Fruit fly (Drosophila melanogaster) whole organism, adult: ENCODE data around the gene Ir100a.

ENCODE experiments used
- CG11617 ChIP-seq: fragments of 200-800 bp; sonication (Bioruptor generic); optimal IDR thresholded peaks from 2 replicates; lab custom pipeline; 2017; ENCODE audit warnings: mild to moderate bottlenecking, missing biosample characterization, missing genetic modification reagents, missing genetic modification characterization
- CG12768 ChIP-seq: fragments of 200-800 bp; sonication (Bioruptor generic); optimal IDR thresholded peaks from 2 replicates; lab custom pipeline; 2017; ENCODE audit warnings: missing biosample characterization, missing genetic modification characterization, mild to moderate bottlenecking, moderate library complexity, missing genetic modification reagents
- CG14711 ChIP-seq: fragments of 200-800 bp; sonication (Bioruptor generic); optimal IDR thresholded peaks from 2 replicates; lab custom pipeline; 2018; ENCODE audit warnings: missing biosample characterization, mild to moderate bottlenecking, missing genetic modification characterization, moderate library complexity
- CG1620 ChIP-seq: fragments of 200-800 bp; sonication (Bioruptor generic); optimal IDR thresholded peaks from 2 replicates; lab custom pipeline; 2016; ENCODE audit warnings: missing biosample characterization, missing genetic modification characterization
- CG33017 ChIP-seq: fragments of 200-800 bp; sonication (Bioruptor generic); optimal IDR thresholded peaks from 2 replicates; lab custom pipeline; 2018; ENCODE audit warnings: missing biosample characterization, mild to moderate bottlenecking, missing genetic modification characterization, moderate library complexity
- CG5204 ChIP-seq: fragments of 200-800 bp; sonication (Bioruptor generic); optimal IDR thresholded peaks from 2 replicates; lab custom pipeline; 2016; ENCODE audit warnings: missing biosample characterization, missing genetic modification characterization
- CG7045 ChIP-seq: fragments of 200-800 bp; sonication (Bioruptor generic); optimal IDR thresholded peaks from 2 replicates; lab custom pipeline; 2017; ENCODE audit warnings: missing biosample characterization, mild to moderate bottlenecking, missing genetic modification characterization
- CG7101 ChIP-seq: fragments of 200-800 bp; sonication (Bioruptor generic); optimal IDR thresholded peaks from 2 replicates; lab custom pipeline; 2018; ENCODE audit warnings: missing biosample characterization, mild to moderate bottlenecking, missing genetic modification characterization, moderate library complexity
- Crg-1 ChIP-seq: fragments of 200-800 bp; sonication (Bioruptor generic); optimal IDR thresholded peaks from 2 replicates; lab custom pipeline; 2016; ENCODE audit warnings: missing biosample characterization, missing genetic modification characterization
- Hr96 ChIP-seq: fragments of 200-800 bp; sonication (Bioruptor generic); optimal IDR thresholded peaks from 2 replicates; lab custom pipeline; 2016; ENCODE audit warnings: missing biosample characterization, missing genetic modification characterization
- Mnt ChIP-seq: fragments of 200-800 bp; sonication (Bioruptor generic); optimal IDR thresholded peaks from 2 replicates; lab custom pipeline; 2016; ENCODE audit warnings: missing biosample characterization, mild to moderate bottlenecking, missing genetic modification characterization
- bab1 ChIP-seq: fragments of 200-800 bp; sonication (Bioruptor generic); optimal IDR thresholded peaks from 3 replicates; lab custom pipeline; 2019; ENCODE audit warnings: missing biosample characterization, mild to moderate bottlenecking, missing genetic modification characterization, moderate library complexity
- cic ChIP-seq: fragments of 200-800 bp; sonication (Bioruptor generic); optimal IDR thresholded peaks from 2 replicates; lab custom pipeline; 2017; ENCODE audit warnings: missing biosample characterization, mild to moderate bottlenecking, missing genetic modification characterization, moderate library complexity
- cnc ChIP-seq, 2 experiments: fragments of >200 bp; optimal IDR thresholded peaks; 2 replicates each; lab custom pipeline; 2017
- ovo ChIP-seq: fragments of 200-800 bp; sonication (Bioruptor generic); optimal IDR thresholded peaks from 2 replicates; lab custom pipeline; 2016; ENCODE audit warnings: missing biosample characterization, missing genetic modification characterization
- pad ChIP-seq: fragments of 200-800 bp; sonication (Bioruptor generic); optimal IDR thresholded peaks from 3 replicates; lab custom pipeline; 2017; ENCODE audit warnings: missing biosample characterization, missing genetic modification characterization, mild to moderate bottlenecking, moderate library complexity, missing genetic modification reagents
- tj ChIP-seq: fragments of 200-800 bp; sonication (Bioruptor generic); optimal IDR thresholded peaks from 3 replicates; lab custom pipeline; 2017; ENCODE audit warnings: missing biosample characterization, mild to moderate bottlenecking, missing genetic modification characterization, moderate library complexity
- toe ChIP-seq: fragments of 200-800 bp; sonication (Bioruptor generic); optimal IDR thresholded peaks from 2 replicates; lab custom pipeline; 2016; ENCODE audit warnings: missing biosample characterization, missing genetic modification characterization

The Ir100a gene

DNA sequence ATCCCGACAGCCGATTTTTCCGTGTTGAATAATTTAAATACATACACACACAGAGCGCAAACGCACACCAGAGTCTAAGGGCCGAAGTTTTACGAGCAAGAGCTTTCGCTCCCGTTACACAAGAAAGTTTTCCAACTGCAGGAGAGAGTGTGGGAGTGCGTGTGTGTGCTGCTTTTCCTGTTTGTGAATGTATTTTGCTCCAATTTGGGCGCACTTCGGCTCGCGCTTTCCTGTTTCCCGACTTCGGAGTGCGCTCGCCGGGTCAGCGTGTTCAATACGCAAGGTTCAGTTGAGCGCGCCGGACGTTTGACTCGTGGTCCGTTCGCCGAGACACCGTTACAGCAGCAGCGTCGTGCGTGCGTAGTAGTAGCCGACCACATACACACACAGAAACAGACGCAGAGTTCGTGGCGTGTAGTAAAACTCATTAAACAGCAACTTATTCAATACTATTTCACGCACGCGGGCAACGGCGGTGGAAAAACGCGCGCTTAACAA lies 24.9 kb downstream of the Ir100a start:
- TF ChIP-seq toe (no peak), tj (no peak)

DNA sequence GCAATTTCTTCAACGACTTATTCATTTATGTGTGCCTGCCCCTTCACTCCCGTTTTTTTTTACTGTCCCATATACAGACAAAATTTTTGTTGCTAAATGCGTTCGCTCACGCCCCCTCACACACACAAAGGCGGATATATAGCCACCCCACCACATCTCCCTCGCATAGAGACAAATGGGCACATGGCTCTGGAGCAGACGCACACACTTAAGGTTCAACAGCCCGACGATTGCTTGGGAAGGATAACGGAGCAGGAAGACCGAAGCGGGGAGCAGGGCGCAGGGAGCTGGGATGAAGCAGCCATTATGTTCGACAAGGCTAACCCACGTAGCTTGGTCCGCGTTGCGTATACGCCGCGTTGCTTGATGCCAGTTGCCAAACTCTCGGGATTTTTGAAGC lies 25.7 kb downstream of the Ir100a start:
- TF ChIP-seq Hr96 (GFP tag; lab: Kevin White, UChicago) (no peak), Crg-1 (GFP tag; lab: Kevin White, UChicago) (no peak), cic (no peak), Mnt (GFP tag; lab: Kevin White, UChicago) (no peak), CG14711 (tag; lab: Kevin White, UChicago) (no peak), CG11617 (GFP tag; lab: Kevin White, UChicago) (no peak), CG12768 (GFP tag; lab: Kevin White, UChicago) (no peak), ovo (GFP tag; lab: Kevin White, UChicago) (no peak), CG7045 (GFP tag; lab: Kevin White, UChicago) (no peak), toe (no peak), CG1620 (GFP tag; lab: Kevin White, UChicago) (no peak), CG5204 (no peak), cnc (optimal IDR thresholded peaks at IDR 0.05; lab: Kevin White, UChicago) (no peak), pad (no peak), CG33017 (tag; lab: Kevin White, UChicago) (no peak)

DNA sequence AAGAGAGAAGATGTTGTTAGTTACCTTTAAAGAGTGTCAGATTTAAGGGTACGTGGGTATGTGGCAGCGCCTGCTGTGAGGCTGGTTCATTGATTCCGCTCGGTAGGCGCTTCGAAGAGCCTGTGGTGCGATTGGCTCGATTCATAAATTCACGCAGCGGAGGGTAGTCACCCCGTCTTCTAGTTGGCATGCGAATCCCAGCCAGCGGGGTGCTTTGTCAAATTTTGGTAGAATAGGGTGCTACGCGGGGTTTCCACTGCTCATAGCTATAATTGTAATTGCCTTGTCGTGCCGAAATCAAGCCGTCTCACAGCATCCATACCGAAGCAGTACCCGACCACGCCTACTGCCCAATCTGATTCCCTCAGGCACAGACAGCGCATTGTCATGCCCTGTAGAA lies 51.4 kb downstream of the Ir100a start:
- TF ChIP-seq bab1 (no peak), CG33017 (tag; lab: Kevin White, UChicago) (no peak), CG12768 (GFP tag; lab: Kevin White, UChicago) (no peak), CG7101 (tag; lab: Kevin White, UChicago) (no peak), Hr96 (GFP tag; lab: Kevin White, UChicago) (no peak), CG1620 (GFP tag; lab: Kevin White, UChicago) (no peak), cic (no peak), ovo (GFP tag; lab: Kevin White, UChicago) (no peak), tj (no peak), Crg-1 (GFP tag; lab: Kevin White, UChicago) (no peak), pad (no peak), CG5204 (no peak), toe (no peak), Mnt (GFP tag; lab: Kevin White, UChicago) (no peak), cnc (optimal IDR thresholded peaks at IDR 0.05; lab: Kevin White, UChicago) (no peak), CG7045 (GFP tag; lab: Kevin White, UChicago) (no peak)
